Worm (Caenorhabditis elegans) whole organism, L1 larva: ENCODE results near the gene mrps-24.
A peak's percentile ranks its signal among the peaks of the same experiment; 100 is the strongest.

Experiments used
- aha-1 ChIP-seq: fragments of 150-350 bp; optimal IDR thresholded peaks from 2 replicates; lab custom pipeline; 2014; ENCODE audit warnings: missing biosample characterization, missing genetic modification characterization
- alr-1 ChIP-seq: fragments of 200-800 bp; sonication (Bioruptor generic); optimal IDR thresholded peaks from 2 replicates; lab custom pipeline; 2018; ENCODE audit warnings: borderline replicate concordance, mild to moderate bottlenecking, missing genetic modification characterization, missing compliant biosample characterization
- blmp-1 ChIP-seq: fragments of 150-350 bp; optimal IDR thresholded peaks from 2 replicates; lab custom pipeline; 2014; ENCODE audit warnings: missing biosample characterization, missing genetic modification characterization
- ceh-8 ChIP-seq: fragments of 200-800 bp; sonication (Bioruptor generic); optimal IDR thresholded peaks from 2 replicates; lab custom pipeline; 2018; ENCODE audit warnings: mild to moderate bottlenecking, missing genetic modification characterization, moderate library complexity, missing compliant biosample characterization
- ceh-88 ChIP-seq: fragments of 200-800 bp; sonication (Bioruptor generic); IDR thresholded peaks from 2 replicates; pipeline ENCODE4 v1.3.6; 2022; ENCODE audit warnings: missing genetic modification characterization, missing compliant biosample characterization
- dsc-1 ChIP-seq: sonication (generic microtip); optimal IDR thresholded peaks from 2 replicates; lab custom pipeline; 2016; ENCODE audit warnings: mild to moderate bottlenecking, missing genetic modification characterization, missing compliant biosample characterization
- efl-1 ChIP-seq, 4 experiments: fragments of 150-350 bp; optimal IDR thresholded peaks in 3 of 4; peaks in 1 of 4; 1 replicate in 1 of 4; 2 replicates in 3 of 4; lab custom pipeline; 2014; ENCODE audit warnings: missing biosample characterization in 2 of 4, missing genetic modification characterization in 2 of 4, missing genetic modification reagents in 2 of 4
- efl-3 ChIP-seq: fragments of 200-800 bp; sonication (Bioruptor generic); optimal IDR thresholded peaks from 2 replicates; lab custom pipeline; 2018; ENCODE audit warnings: mild to moderate bottlenecking, missing genetic modification characterization, missing compliant biosample characterization
- elt-2 ChIP-seq: sonication (generic microtip); optimal IDR thresholded peaks from 2 replicates; lab custom pipeline; 2016; ENCODE audit warnings: missing genetic modification characterization, mild to moderate bottlenecking, inconsistent platforms, missing compliant biosample characterization, missing genetic modification reagents
- elt-3 ChIP-seq, 6 experiments: fragments of 150-350 bp in 1 of 6; sonication (generic microtip); optimal IDR thresholded peaks; 2 replicates each; lab custom pipeline; 2017 to 2018; ENCODE audit warnings: missing biosample characterization in 6 of 6, missing genetic modification characterization in 6 of 6, inconsistent platforms in 1 of 6
- ets-5 ChIP-seq: fragments of 200-800 bp; sonication (Bioruptor generic); IDR thresholded peaks from 2 replicates; pipeline ENCODE4 v1.3.6; 2022; ENCODE audit warnings: missing genetic modification characterization, missing compliant biosample characterization
- fkh-10 ChIP-seq: sonication (generic microtip); optimal IDR thresholded peaks from 2 replicates; lab custom pipeline; 2017; ENCODE audit warnings: missing biosample characterization, missing genetic modification reagents, missing genetic modification characterization
- fkh-4 ChIP-seq: sonication (generic microtip); optimal IDR thresholded peaks from 2 replicates; lab custom pipeline; 2016; ENCODE audit warnings: missing compliant biosample characterization, missing genetic modification characterization, borderline replicate concordance
- fkh-8 ChIP-seq: sonication (generic microtip); optimal IDR thresholded peaks from 2 replicates; lab custom pipeline; 2016; ENCODE audit warnings: mild to moderate bottlenecking, missing genetic modification characterization, missing compliant biosample characterization
- hlh-17 ChIP-seq: fragments of 200-800 bp; sonication (Bioruptor generic); optimal IDR thresholded peaks from 2 replicates; lab custom pipeline; 2018; ENCODE audit warnings: missing genetic modification characterization, mild to moderate bottlenecking, missing compliant biosample characterization, moderate library complexity, borderline replicate concordance
- hlh-4 ChIP-seq: sonication (generic microtip); optimal IDR thresholded peaks from 2 replicates; lab custom pipeline; 2016; ENCODE audit warnings: mild to moderate bottlenecking, missing genetic modification characterization, missing compliant biosample characterization
- hpl-2 ChIP-seq: fragments of 150-350 bp; optimal IDR thresholded peaks from 2 replicates; lab custom pipeline; 2014; ENCODE audit warnings: missing biosample characterization, missing genetic modification reagents, missing genetic modification characterization
- irx-1 ChIP-seq: sonication (generic microtip); optimal IDR thresholded peaks from 2 replicates; lab custom pipeline; 2016; ENCODE audit warnings: missing genetic modification characterization, missing compliant biosample characterization
- jun-1 ChIP-seq: fragments of 150-350 bp; optimal IDR thresholded peaks from 2 replicates; lab custom pipeline; 2014; ENCODE audit warnings: missing biosample characterization, missing genetic modification reagents, missing genetic modification characterization
- lin-14 ChIP-seq: fragments of 200-800 bp; sonication (Bioruptor generic); optimal IDR thresholded peaks from 2 replicates; lab custom pipeline; 2018; ENCODE audit warnings: mild to moderate bottlenecking, missing genetic modification characterization, moderate library complexity, missing compliant biosample characterization
- lin-35 ChIP-seq, 2 experiments: fragments of 150-350 bp; optimal IDR thresholded peaks; 2 replicates each; lab custom pipeline; 2014; ENCODE audit warnings: missing biosample characterization in 2 of 2, missing genetic modification characterization in 2 of 2, missing genetic modification reagents in 2 of 2
- lin-39 ChIP-seq: fragments of 150-350 bp; optimal IDR thresholded peaks from 2 replicates; lab custom pipeline; 2014; ENCODE audit warnings: missing biosample characterization, missing genetic modification reagents, missing genetic modification characterization
- lir-3 ChIP-seq: sonication (generic microtip); optimal IDR thresholded peaks from 2 replicates; lab custom pipeline; 2016; ENCODE audit warnings: mild to moderate bottlenecking, missing genetic modification characterization, moderate library complexity, missing compliant biosample characterization; ENCODE audit not compliant: poor library complexity
- mab-9 ChIP-seq: fragments of 200-800 bp; sonication (Bioruptor generic); IDR thresholded peaks from 2 replicates; pipeline ENCODE4 v1.3.6; 2022; ENCODE audit warnings: missing genetic modification reagents, missing genetic modification characterization, missing compliant biosample characterization
- mdl-1 ChIP-seq, 2 experiments: fragments of 150-350 bp; optimal IDR thresholded peaks; 2 replicates each; lab custom pipeline; 2014 to 2017; ENCODE audit warnings: missing biosample characterization in 2 of 2, missing genetic modification characterization in 2 of 2, inconsistent platforms in 1 of 2
- nhr-11 ChIP-seq: fragments of 150-350 bp; optimal IDR thresholded peaks from 2 replicates; lab custom pipeline; 2014; ENCODE audit warnings: missing biosample characterization, missing genetic modification characterization
- nhr-19 ChIP-seq: fragments of 200-800 bp; sonication (Bioruptor generic); conservative IDR thresholded peaks from 2 replicates; pipeline ENCODE4 v1.3.6; 2022; ENCODE audit warnings: missing genetic modification characterization, missing compliant biosample characterization
- nhr-20 ChIP-seq: sonication (generic microtip); optimal IDR thresholded peaks from 2 replicates; lab custom pipeline; 2016; ENCODE audit warnings: mild to moderate bottlenecking, missing genetic modification characterization, missing compliant biosample characterization
- nhr-28 ChIP-seq: fragments of 150-350 bp; optimal IDR thresholded peaks from 2 replicates; lab custom pipeline; 2014; ENCODE audit warnings: missing biosample characterization, missing genetic modification characterization
- nhr-47 ChIP-seq: sonication (generic microtip); optimal IDR thresholded peaks from 2 replicates; lab custom pipeline; 2016; ENCODE audit warnings: mild to moderate bottlenecking, missing genetic modification characterization, moderate library complexity, missing compliant biosample characterization
- nhr-71 ChIP-seq: sonication (generic microtip); optimal IDR thresholded peaks from 2 replicates; lab custom pipeline; 2016; ENCODE audit warnings: mild to moderate bottlenecking, missing genetic modification characterization, moderate library complexity, missing compliant biosample characterization
- pax-3 ChIP-seq: fragments of 200-800 bp; sonication (Bioruptor generic); optimal IDR thresholded peaks from 2 replicates; lab custom pipeline; 2018; ENCODE audit warnings: mild to moderate bottlenecking, missing genetic modification characterization, moderate library complexity, missing compliant biosample characterization
- pqm-1 ChIP-seq: sonication (generic microtip); optimal IDR thresholded peaks from 3 replicates; lab custom pipeline; 2017; ENCODE audit warnings: missing biosample characterization, missing genetic modification characterization
- rnt-1 ChIP-seq: sonication (generic microtip); optimal IDR thresholded peaks from 2 replicates; lab custom pipeline; 2016; ENCODE audit warnings: mild to moderate bottlenecking, missing genetic modification characterization, moderate library complexity, missing compliant biosample characterization
- skn-1 ChIP-seq: fragments of 150-350 bp; optimal IDR thresholded peaks from 2 replicates; lab custom pipeline; 2014; ENCODE audit warnings: missing biosample characterization, missing genetic modification characterization
- snu-23 ChIP-seq: sonication (generic microtip); optimal IDR thresholded peaks from 2 replicates; lab custom pipeline; 2016; ENCODE audit warnings: missing genetic modification characterization, missing compliant biosample characterization
- sptf-1 ChIP-seq: fragments of 150-350 bp; optimal IDR thresholded peaks from 2 replicates; lab custom pipeline; 2014; ENCODE audit warnings: missing biosample characterization, missing genetic modification characterization
- swsn-7 ChIP-seq: sonication (generic microtip); optimal IDR thresholded peaks from 2 replicates; lab custom pipeline; 2016; ENCODE audit warnings: missing genetic modification characterization, missing compliant biosample characterization
- tlp-1 ChIP-seq: fragments of 150-350 bp; optimal IDR thresholded peaks from 2 replicates; lab custom pipeline; 2014; ENCODE audit warnings: missing biosample characterization, missing genetic modification characterization
- unc-30 ChIP-seq: sonication (generic microtip); optimal IDR thresholded peaks from 2 replicates; lab custom pipeline; 2017; ENCODE audit warnings: missing biosample characterization, missing genetic modification characterization
- unc-62 ChIP-seq: fragments of 150-350 bp; optimal IDR thresholded peaks from 2 replicates; lab custom pipeline; 2014; ENCODE audit warnings: missing biosample characterization, missing genetic modification reagents, missing genetic modification characterization
- xbp-1 ChIP-seq: sonication (generic microtip); optimal IDR thresholded peaks from 2 replicates; lab custom pipeline; 2016; ENCODE audit warnings: missing genetic modification characterization, missing compliant biosample characterization
- zag-1 ChIP-seq: fragments of 150-350 bp; optimal IDR thresholded peaks from 2 replicates; lab custom pipeline; 2014; ENCODE audit warnings: missing biosample characterization, missing genetic modification characterization
- ztf-11 ChIP-seq, 2 experiments: sonication (generic microtip); optimal IDR thresholded peaks; 2 replicates each; lab custom pipeline; 2016 to 2017; ENCODE audit warnings: missing genetic modification characterization in 2 of 2, missing biosample characterization in 1 of 2, missing compliant biosample characterization in 1 of 2
- ztf-4 ChIP-seq: fragments of 150-350 bp; optimal IDR thresholded peaks from 2 replicates; lab custom pipeline; 2014; ENCODE audit warnings: missing biosample characterization, missing genetic modification characterization

The mrps-24 gene

DNA sequence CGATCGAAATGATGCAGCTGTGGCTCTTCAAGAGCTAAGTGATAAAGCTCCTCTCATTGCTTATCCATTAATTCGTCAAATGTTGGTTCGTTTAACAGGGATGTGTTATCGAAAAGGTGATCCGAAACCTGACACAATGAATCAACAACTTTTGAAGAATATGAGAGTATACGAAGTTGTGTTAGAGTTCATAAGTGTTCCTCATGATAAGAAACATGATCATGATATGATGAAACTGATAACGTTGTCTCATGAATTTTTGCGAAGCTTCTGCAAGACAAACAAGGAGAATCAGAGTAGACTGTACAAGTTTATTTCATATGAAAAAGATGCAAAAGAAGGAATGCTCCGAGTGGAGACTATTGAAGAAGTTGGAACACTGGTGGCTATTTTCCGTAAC, 20.5 kb upstream of the mrps-24 start:
- no peak for TF ChIP-seq lin-39 (tag; lab: Kevin White, UChicago)
- TF ChIP-seq fkh-10 (GFP tag; lab: Kevin White, UChicago) = no peak
- TF ChIP-seq xbp-1 = no peak
- TF ChIP-seq fkh-8 (tag; lab: Kevin White, UChicago) = no peak
- TF ChIP-seq elt-2 (tag; lab: Kevin White, UChicago) = peak; percentile 74

DNA sequence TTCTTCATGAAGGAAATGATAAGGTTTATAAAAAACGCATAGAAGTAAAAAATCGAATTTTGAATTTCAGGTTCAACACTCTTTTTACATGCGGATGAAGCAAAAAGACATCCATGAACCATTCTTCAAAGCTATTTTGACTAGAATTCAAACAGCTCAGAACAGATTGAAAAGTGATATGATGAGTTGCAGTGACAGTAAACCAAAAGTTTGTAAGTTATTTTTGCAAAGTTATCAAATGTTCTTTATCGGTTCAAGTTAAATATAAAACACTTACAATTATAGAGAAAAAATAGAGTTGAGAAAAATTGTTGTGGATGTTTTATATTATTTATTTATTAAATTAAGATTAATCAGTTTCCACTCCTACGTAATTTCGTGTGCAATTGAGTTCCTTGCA, 17.4 kb upstream of the mrps-24 start:
- TF ChIP-seq ceh-8 (no peak), efl-1 (optimal IDR thresholded peaks at IDR 0.05; lab: Kevin White, UChicago) (no peak), efl-1 (GFP tag; optimal IDR thresholded peaks at IDR 0.05 in 1 of 2; lab: Kevin White, UChicago) (no peak), hlh-17 (GFP tag; lab: Kevin White, UChicago) (no peak)

DNA sequence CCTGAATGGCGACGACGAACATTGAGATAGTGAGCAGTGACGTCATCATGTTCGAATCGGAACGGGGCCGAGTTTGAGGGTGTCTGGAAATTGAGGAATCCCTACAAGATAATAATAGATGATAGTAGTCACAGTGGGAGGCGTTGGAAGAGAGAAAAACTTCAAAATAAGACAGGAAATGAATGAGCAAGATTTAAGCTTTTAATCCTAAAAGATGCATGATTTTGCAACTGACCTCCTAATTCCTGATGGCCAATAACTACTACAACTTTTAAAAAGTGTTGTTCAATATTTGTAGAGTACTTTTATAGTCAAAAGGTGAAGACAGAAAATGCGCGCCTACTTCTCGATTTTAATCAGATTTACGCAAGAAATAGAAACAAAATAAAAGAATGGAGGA, 11.5 kb upstream of the mrps-24 start, which contains the start of gene flp-13:
flp-13 (minus strand) TSS at position 101 of the 400 bp plus-strand sequence.
- TF ChIP-seq sptf-1 (tag; lab: Kevin White, UChicago) (no peak), elt-3 (tag; optimal IDR thresholded peaks at IDR 0.05; lab: Kevin White, UChicago) (no peak), ztf-4 (no peak), lir-3 (tag; lab: Kevin White, UChicago) (no peak), aha-1 (no peak), fkh-4 (no peak), snu-23 (GFP tag; lab: Kevin White, UChicago) (no peak), irx-1 (tag; lab: Kevin White, UChicago) (no peak), nhr-11 (tag; lab: Kevin White, UChicago) (no peak), lin-35 (GFP tag; optimal IDR thresholded peaks at IDR 0.05; lab: Kevin White, UChicago) (no peak), unc-30 (tag; lab: Kevin White, UChicago) (no peak), mab-9 (GFP tag; lab: Robert Waterston, UW) (no peak), rnt-1 (tag; lab: Kevin White, UChicago) (no peak), ceh-88 (GFP tag; lab: Robert Waterston, UW) (no peak), alr-1 (no peak), swsn-7 (no peak), ets-5 (GFP tag; lab: Robert Waterston, UW) (no peak)
- TF ChIP-seq, all 84 proteins: peak for 0

DNA sequence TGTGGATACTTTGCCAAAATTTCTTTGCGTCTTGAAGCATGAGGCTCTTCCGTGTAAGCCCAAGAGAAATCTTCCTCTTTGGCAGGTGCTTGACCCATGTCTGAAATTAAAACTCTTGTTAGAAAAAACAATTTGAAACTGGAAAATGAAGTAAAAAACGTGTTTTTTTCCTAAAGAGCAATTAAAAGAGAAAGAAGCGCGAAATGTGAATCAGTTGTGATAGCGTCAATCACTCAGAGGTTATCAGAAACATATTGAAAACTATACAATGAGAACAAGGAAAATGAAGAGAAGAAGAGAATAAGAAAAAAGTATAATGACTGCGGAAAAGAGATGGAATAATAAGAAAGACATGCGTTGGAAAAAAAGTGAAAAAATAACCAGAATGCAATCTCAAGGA, 3.0 kb upstream of the mrps-24 start, which contains the start of gene F33D4.4:
F33D4.4 (minus strand) TSS at position 101 of the 400 bp plus-strand sequence.
- no peak for TF ChIP-seq ztf-4
- TF ChIP-seq ets-5 (GFP tag; lab: Robert Waterston, UW) = no peak
- TF ChIP-seq hlh-4 (tag; lab: Kevin White, UChicago) = no peak
- peak; percentile 34 for TF ChIP-seq dsc-1 (tag; lab: Kevin White, UChicago)
- TF ChIP-seq nhr-19 (GFP tag; lab: Robert Waterston, UW) = no peak
- TF ChIP-seq nhr-28 (tag; lab: Kevin White, UChicago) = no peak
- TF ChIP-seq aha-1 = no peak
- no peak for TF ChIP-seq skn-1
- TF ChIP-seq ceh-88 (GFP tag; lab: Robert Waterston, UW) = no peak
- TF ChIP-seq mdl-1 (tag; optimal IDR thresholded peaks at IDR 0.05; lab: Kevin White, UChicago) = no peak
- TF ChIP-seq zag-1 (tag; lab: Kevin White, UChicago) = no peak
- TF ChIP-seq fkh-10 (GFP tag; lab: Kevin White, UChicago) = no peak
- no peak for TF ChIP-seq lin-14 (GFP tag; lab: Kevin White, UChicago)
- TF ChIP-seq blmp-1 (tag; lab: Kevin White, UChicago) = peak; percentile 49

- TF ChIP-seq nhr-47 (tag; lab: Kevin White, UChicago) (no peak), tlp-1 (tag; lab: Kevin White, UChicago) (peak; percentile 21), hpl-2 (GFP tag; lab: Kevin White, UChicago) (no peak), ztf-11 (tag; optimal IDR thresholded peaks at IDR 0.05; lab: Kevin White, UChicago) (no peak), jun-1 (peak; percentile 43), swsn-7 (no peak), efl-1 (optimal IDR thresholded peaks at IDR 0.05; lab: Kevin White, UChicago) (no peak), efl-1 (GFP tag; optimal IDR thresholded peaks at IDR 0.05 in 1 of 2; lab: Kevin White, UChicago) (peak in 1 of 2 experiments; percentile 36), unc-62 (GFP tag; lab: Kevin White, UChicago) (no peak), pax-3 (tag; lab: Kevin White, UChicago) (peak; percentile 4), irx-1 (tag; lab: Kevin White, UChicago) (no peak), efl-3 (no peak), pqm-1 (tag; lab: Kevin White, UChicago) (peak; percentile 33), elt-2 (tag; lab: Kevin White, UChicago) (peak; percentile 95), nhr-71 (tag; lab: Kevin White, UChicago) (peak; percentile 23), ceh-88 (GFP tag; lab: Robert Waterston, UW) (no peak), nhr-20 (tag; lab: Kevin White, UChicago) (peak; percentile 5)
These were observed 979 bp downstream of the mrps-24 start, which contains the start of gene nhr-8 for ce11 chrIV:7710824-7711223. Gene nhr-8, plus strand, starts transcription at chrIV:7710983.
